Worm (Caenorhabditis elegans) whole organism, L4 larva: ENCODE measurements around the gene Y75B8A.33.

Experiments used
- F49E8.2 ChIP-seq: sonication (generic microtip); optimal IDR thresholded peaks from 2 replicates; lab custom pipeline; 2016; ENCODE audit warnings: missing compliant biosample characterization, mild to moderate bottlenecking, missing genetic modification characterization, borderline replicate concordance
- Y5F2A.4 ChIP-seq: fragments of 200-800 bp; sonication (Bioruptor generic); optimal IDR thresholded peaks from 2 replicates; lab custom pipeline; 2018; ENCODE audit warnings: mild to moderate bottlenecking, missing genetic modification characterization, missing compliant biosample characterization
- ZK546.5 ChIP-seq, 2 experiments: sonication (generic microtip); optimal IDR thresholded peaks; 2 replicates each; lab custom pipeline; 2017; ENCODE audit warnings: missing biosample characterization in 2 of 2, missing genetic modification characterization in 2 of 2
- aly-2 ChIP-seq: sonication (generic microtip); optimal IDR thresholded peaks from 2 replicates; lab custom pipeline; 2018; ENCODE audit warnings: missing biosample characterization, missing genetic modification characterization
- ceh-44 ChIP-seq: fragments of 200-800 bp; sonication (Bioruptor generic); IDR thresholded peaks from 2 replicates; pipeline ENCODE4 v1.3.6; 2022; ENCODE audit warnings: missing genetic modification reagents, missing genetic modification characterization, missing compliant biosample characterization
- ceh-82 ChIP-seq: sonication (generic microtip); optimal IDR thresholded peaks from 2 replicates; lab custom pipeline; 2017; ENCODE audit warnings: missing biosample characterization, missing genetic modification characterization
- daf-12 ChIP-seq: fragments of 150-350 bp; optimal IDR thresholded peaks from 2 replicates; lab custom pipeline; 2014; ENCODE audit warnings: missing biosample characterization, missing genetic modification reagents, missing genetic modification characterization
- daf-16 ChIP-seq, 3 experiments: sonication (generic microtip); optimal IDR thresholded peaks; 2 replicates each; lab custom pipeline; 2016 to 2017; ENCODE audit warnings: missing genetic modification characterization in 3 of 3, missing genetic modification reagents in 3 of 3, mild to moderate bottlenecking in 2 of 3, missing compliant biosample characterization in 2 of 3, missing biosample characterization in 1 of 3, moderate library complexity in 1 of 3
- dmd-6 ChIP-seq: fragments of 200-800 bp; sonication (Bioruptor generic); IDR thresholded peaks from 2 replicates; pipeline ENCODE4 v1.3.6; 2022; ENCODE audit warnings: missing genetic modification reagents, missing genetic modification characterization, missing compliant biosample characterization
- dmd-8 ChIP-seq: fragments of 200-800 bp; sonication (Bioruptor generic); IDR thresholded peaks from 2 replicates; pipeline ENCODE4 v1.3.6; 2022; ENCODE audit warnings: missing genetic modification characterization, missing compliant biosample characterization
- dpl-1 ChIP-seq: fragments of 150-350 bp; optimal IDR thresholded peaks from 2 replicates; lab custom pipeline; 2014; ENCODE audit warnings: missing biosample characterization, missing genetic modification reagents, missing genetic modification characterization
- dve-1 ChIP-seq: sonication (generic microtip); optimal IDR thresholded peaks from 2 replicates; lab custom pipeline; 2017; ENCODE audit warnings: antibody characterized with exemption, mild to moderate bottlenecking, missing genetic modification characterization, missing compliant biosample characterization; ENCODE audit not compliant: insufficient read depth
- gei-8 ChIP-seq: fragments of 200-800 bp; sonication (Bioruptor generic); optimal IDR thresholded peaks from 2 replicates; lab custom pipeline; 2018; ENCODE audit warnings: mild to moderate bottlenecking, missing genetic modification characterization, missing compliant biosample characterization
- hif-1 ChIP-seq, 2 experiments: sonication (generic microtip); optimal IDR thresholded peaks; 2 replicates each; lab custom pipeline; 2016 to 2017; ENCODE audit warnings: missing compliant biosample characterization in 2 of 2, missing genetic modification characterization in 2 of 2, missing genetic modification reagents in 2 of 2, missing genotype in 2 of 2, mild to moderate bottlenecking in 1 of 2
- hlh-11 ChIP-seq: fragments of 200-800 bp; sonication (Bioruptor generic); optimal IDR thresholded peaks from 2 replicates; lab custom pipeline; 2018; ENCODE audit warnings: mild to moderate bottlenecking, missing genetic modification characterization, missing compliant biosample characterization
- hlh-30 ChIP-seq: sonication (generic microtip); optimal IDR thresholded peaks from 2 replicates; lab custom pipeline; 2017; ENCODE audit warnings: antibody characterized with exemption, mild to moderate bottlenecking, missing genetic modification characterization, missing compliant biosample characterization; ENCODE audit not compliant: insufficient read depth
- lin-1 ChIP-seq: fragments of 200-800 bp; sonication (Bioruptor generic); IDR thresholded peaks from 2 replicates; pipeline ENCODE4 v1.3.6; 2022; ENCODE audit warnings: missing genetic modification reagents, missing genetic modification characterization, missing compliant biosample characterization
- lin-13 ChIP-seq: fragments of 150-350 bp; optimal IDR thresholded peaks from 2 replicates; lab custom pipeline; 2014; ENCODE audit warnings: missing biosample characterization, missing genetic modification reagents, missing genetic modification characterization
- lin-38 ChIP-seq: fragments of 200-800 bp; sonication (Bioruptor generic); IDR thresholded peaks from 2 replicates; pipeline ENCODE4 v1.3.6; 2022; ENCODE audit warnings: missing genetic modification reagents, missing genetic modification characterization, missing compliant biosample characterization
- lir-3 ChIP-seq: sonication (generic microtip); optimal IDR thresholded peaks from 2 replicates; lab custom pipeline; 2016; ENCODE audit warnings: mild to moderate bottlenecking, missing genetic modification characterization, missing compliant biosample characterization
- madf-9 ChIP-seq: fragments of 200-800 bp; sonication (Bioruptor generic); conservative IDR thresholded peaks from 2 replicates; pipeline ENCODE4 v1.3.6; 2022; ENCODE audit warnings: missing genetic modification reagents, missing genetic modification characterization, missing compliant biosample characterization
- mdl-1 ChIP-seq, 2 experiments: fragments of 150-350 bp in 1 of 2; sonication (generic microtip) in 1 of 2; optimal IDR thresholded peaks; 2 replicates each; lab custom pipeline; 2014 to 2017; ENCODE audit warnings: missing biosample characterization in 2 of 2, missing genetic modification characterization in 2 of 2
- mes-2 ChIP-seq: sonication (generic microtip); optimal IDR thresholded peaks from 2 replicates; lab custom pipeline; 2016; ENCODE audit warnings: missing genotype, mild to moderate bottlenecking, missing genetic modification characterization, missing compliant biosample characterization; ENCODE audit not compliant: poor library complexity, severe bottlenecking
- nhr-28 ChIP-seq: fragments of 150-350 bp; optimal IDR thresholded peaks from 2 replicates; lab custom pipeline; 2014; ENCODE audit warnings: missing biosample characterization, missing genetic modification characterization
- nhr-41 ChIP-seq: fragments of 200-800 bp; sonication (Bioruptor generic); IDR thresholded peaks from 2 replicates; pipeline ENCODE4 v1.3.6; 2022; ENCODE audit warnings: missing genetic modification reagents, missing genetic modification characterization, missing compliant biosample characterization
- nhr-6 ChIP-seq: fragments of 150-350 bp; optimal IDR thresholded peaks from 2 replicates; lab custom pipeline; 2014; ENCODE audit warnings: missing biosample characterization, missing genetic modification characterization
- php-3 ChIP-seq: fragments of 200-800 bp; sonication (Bioruptor generic); IDR thresholded peaks from 2 replicates; pipeline ENCODE4 v1.3.6; 2022; ENCODE audit warnings: missing genetic modification reagents, missing genetic modification characterization, missing compliant biosample characterization
- pqm-1 ChIP-seq: sonication (generic microtip); optimal IDR thresholded peaks from 2 replicates; lab custom pipeline; 2017; ENCODE audit warnings: missing biosample characterization, missing genetic modification characterization
- sdz-12 ChIP-seq: fragments of 200-800 bp; sonication (Bioruptor generic); optimal IDR thresholded peaks from 2 replicates; lab custom pipeline; 2018; ENCODE audit warnings: mild to moderate bottlenecking, missing genetic modification characterization, missing compliant biosample characterization
- skn-1 ChIP-seq: fragments of 150-350 bp; optimal IDR thresholded peaks from 2 replicates; lab custom pipeline; 2014; ENCODE audit warnings: missing biosample characterization, missing genetic modification characterization
- spr-1 ChIP-seq: sonication (generic microtip); optimal IDR thresholded peaks from 2 replicates; lab custom pipeline; 2016; ENCODE audit warnings: mild to moderate bottlenecking, missing genetic modification characterization, missing compliant biosample characterization
- unc-62 ChIP-seq, 3 experiments: fragments of 150-350 bp in 1 of 3; sonication (generic microtip); optimal IDR thresholded peaks in 2 of 3; peaks in 1 of 3; 1 replicate in 1 of 3; 2 replicates in 2 of 3; lab custom pipeline; 2014 to 2017; ENCODE audit warnings: missing biosample characterization in 3 of 3, missing genetic modification characterization in 3 of 3, missing genetic modification reagents in 3 of 3, missing genotype in 1 of 3
- ztf-11 ChIP-seq: fragments of 150-350 bp; optimal IDR thresholded peaks from 2 replicates; lab custom pipeline; 2014; ENCODE audit warnings: missing biosample characterization, missing genetic modification characterization

Y75B8A.33 gene

ce11 chrIII:12317492-12317891, 49.7 kb downstream of the Y75B8A.33 start:
- TF ChIP-seq nhr-41 (GFP tag; lab: Robert Waterston, UW) (peak; percentile 92), dmd-6 (GFP tag; lab: Robert Waterston, UW) (peak; percentile 86), ceh-82 (tag; lab: Kevin White, UChicago) (no peak), daf-16 (GFP tag; optimal IDR thresholded peaks at IDR 0.05; lab: Kevin White, UChicago) (no peak), daf-16 (tag; optimal IDR thresholded peaks at IDR 0.05; lab: Kevin White, UChicago) (peak; percentile 88), nhr-28 (tag; lab: Kevin White, UChicago) (peak; percentile 83), spr-1 (no peak), lin-38 (GFP tag; lab: Robert Waterston, UW) (peak; percentile 24; the same call in 1 of the 2 replicates), pqm-1 (peak; percentile 86), dve-1 (tag; lab: Kevin White, UChicago) (peak; percentile 76), lin-13 (peak; percentile 38), dpl-1 (GFP tag; lab: Kevin White, UChicago) (no peak), nhr-6 (peak; percentile 81), daf-12 (no peak), mes-2 (tag; lab: Kevin White, UChicago) (peak; percentile 4), Y5F2A.4 (GFP tag; lab: Kevin White, UChicago) (no peak), hlh-11 (tag; lab: Kevin White, UChicago) (peak; percentile 79), hlh-30 (tag; lab: Kevin White, UChicago) (peak; percentile 49), unc-62 (GFP tag; optimal IDR thresholded peaks at IDR 0.05 in 1 of 2; lab: Kevin White, UChicago) (peak in 1 of 2 experiments; percentile 90), unc-62 (tag; optimal IDR thresholded peaks at IDR 0.05; lab: Kevin White, UChicago) (no peak), lin-1 (peak; percentile 87), php-3 (GFP tag; lab: Robert Waterston, UW) (peak; percentile 88), dmd-8 (GFP tag; lab: Robert Waterston, UW) (no peak)
- TF ChIP-seq, all 104 proteins: peak for 15

- TF ChIP-seq madf-9 (GFP tag; lab: Robert Waterston, UW) (no peak), pqm-1 (no peak), gei-8 (no peak), ceh-44 (GFP tag; lab: Robert Waterston, UW) (no peak), unc-62 (GFP tag; optimal IDR thresholded peaks at IDR 0.05 in 1 of 2; lab: Kevin White, UChicago) (no peak), unc-62 (tag; optimal IDR thresholded peaks at IDR 0.05; lab: Kevin White, UChicago) (no peak), dmd-6 (GFP tag; lab: Robert Waterston, UW) (no peak), ZK546.5 (tag; optimal IDR thresholded peaks at IDR 0.05; lab: Kevin White, UChicago) (no peak), aly-2 (no peak), mdl-1 (tag; optimal IDR thresholded peaks at IDR 0.05; lab: Kevin White, UChicago) (no peak), F49E8.2 (tag; lab: Kevin White, UChicago) (no peak), ztf-11 (tag; lab: Kevin White, UChicago) (no peak), hif-1 (tag; optimal IDR thresholded peaks at IDR 0.05; lab: Kevin White, UChicago) (no peak), skn-1 (tag; lab: Kevin White, UChicago) (no peak), lir-3 (tag; lab: Kevin White, UChicago) (no peak)
These were observed 52.0 kb downstream of the Y75B8A.33 start, which contains the start of gene Y75B8A.37 for ce11 chrIII:12315179-12315578. Y75B8A.37 (plus strand) TSS chrIII:12315479.

- peak; percentile 20 for TF ChIP-seq pqm-1
- TF ChIP-seq lin-1 = no peak
- TF ChIP-seq dmd-8 (GFP tag; lab: Robert Waterston, UW) = no peak
- no peak for TF ChIP-seq sdz-12 (GFP tag; lab: Kevin White, UChicago)
- TF ChIP-seq php-3 (GFP tag; lab: Robert Waterston, UW) = 0 out of 2 replicates have a peak, but pooled peaks have one; percentile 17
- TF ChIP-seq, all 104 proteins: peak for 2
These were observed 54.3 kb downstream of the Y75B8A.33 start, which contains the start of gene Y75B8A.39 for ce11 chrIII:12312886-12313285. Y75B8A.39 (plus strand) TSS chrIII:12313186.
